Worm (Caenorhabditis elegans) whole organism, mixed stage, embryonic: ENCODE data around the gene ampd-1.

Source experiments
- ceh-83 ChIP-seq: fragments of 200-800 bp; sonication (Bioruptor generic); optimal IDR thresholded peaks from 2 replicates; lab custom pipeline; 2018; ENCODE audit warnings: mild to moderate bottlenecking, missing genetic modification characterization, missing compliant biosample characterization
- ces-1 ChIP-seq: fragments of 150-350 bp; optimal IDR thresholded peaks from 2 replicates; lab custom pipeline; 2014; ENCODE audit warnings: missing biosample characterization, missing genetic modification reagents, missing genetic modification characterization
- drap-1 ChIP-seq: fragments of 200-800 bp; sonication (Bioruptor generic); optimal IDR thresholded peaks from 3 replicates; lab custom pipeline; 2018; ENCODE audit warnings: mild to moderate bottlenecking, missing genetic modification characterization, missing compliant biosample characterization
- ham-2 ChIP-seq: fragments of 200-800 bp; sonication (Bioruptor generic); optimal IDR thresholded peaks from 2 replicates; lab custom pipeline; 2018; ENCODE audit warnings: mild to moderate bottlenecking, missing genetic modification characterization, missing compliant biosample characterization
- lin-32 ChIP-seq: fragments of 200-800 bp; sonication (Bioruptor generic); optimal IDR thresholded peaks from 2 replicates; lab custom pipeline; 2018; ENCODE audit warnings: mild to moderate bottlenecking, missing genetic modification characterization, missing compliant biosample characterization
- lsy-2 ChIP-seq: fragments of 150-350 bp; optimal IDR thresholded peaks from 2 replicates; lab custom pipeline; 2014; ENCODE audit warnings: missing biosample characterization, missing genetic modification characterization
- nhr-2 ChIP-seq: fragments of 150-350 bp; optimal IDR thresholded peaks from 2 replicates; lab custom pipeline; 2014; ENCODE audit warnings: missing biosample characterization, missing genetic modification characterization
- snpc-4 ChIP-seq: fragments of 150-350 bp; optimal IDR thresholded peaks from 2 replicates; lab custom pipeline; 2014; ENCODE audit warnings: missing biosample characterization, missing genetic modification characterization
- sptf-1 ChIP-seq: sonication (generic microtip); optimal IDR thresholded peaks from 2 replicates; lab custom pipeline; 2017; ENCODE audit warnings: mild to moderate bottlenecking, missing genetic modification characterization, moderate library complexity, missing compliant biosample characterization
- unc-120 ChIP-seq: sonication (generic microtip); optimal IDR thresholded peaks from 2 replicates; lab custom pipeline; 2017; ENCODE audit warnings: missing genetic modification characterization, missing compliant biosample characterization; ENCODE audit not compliant: poor library complexity, severe bottlenecking
- unc-39 ChIP-seq: fragments of 150-350 bp; optimal IDR thresholded peaks from 2 replicates; lab custom pipeline; 2014; ENCODE audit warnings: missing biosample characterization, missing genetic modification characterization

Gene ampd-1

ce11 chrII:5246791-5247361, 43.8 kb downstream of the ampd-1 start, which contains the start of gene ptr-6:
Gene ptr-6, minus strand, starts transcription at chrII:5246837.
- TF ChIP-seq ham-2 (GFP tag; lab: Kevin White, UChicago) = no peak
- TF ChIP-seq lsy-2 (tag; lab: Kevin White, UChicago) = no peak

ce11 chrII:5255435-5255834, 52.3 kb downstream of the ampd-1 start, which contains the start of gene frpr-4:
Gene frpr-4, minus strand, starts transcription at chrII:5255535.
- TF ChIP-seq nhr-2 (no peak), ceh-83 (GFP tag; lab: Kevin White, UChicago) (no peak), ces-1 (GFP tag; lab: Kevin White, UChicago) (no peak), lin-32 (GFP tag; lab: Kevin White, UChicago) (no peak), snpc-4 (tag; lab: Kevin White, UChicago) (no peak), drap-1 (GFP tag; lab: Kevin White, UChicago) (no peak), unc-120 (no peak), sptf-1 (no peak), unc-39 (tag; lab: Kevin White, UChicago) (no peak)
- TF ChIP-seq, all 35 proteins: peak for 0
